Worm (Caenorhabditis elegans) whole organism, L4/young adult: ENCODE results near the gene srz-100.

Experiments used
- W03F9.2 ChIP-seq: fragments of 150-350 bp; optimal IDR thresholded peaks from 2 replicates; lab custom pipeline; 2014; ENCODE audit warnings: missing biosample characterization, missing genetic modification characterization
- him-1 ChIP-seq: sonication (generic microtip); optimal IDR thresholded peaks from 2 replicates; lab custom pipeline; 2016; ENCODE audit warnings: missing genotype, missing genetic modification reagents, missing genetic modification characterization, missing compliant biosample characterization

- TF ChIP-seq him-1 (tag; lab: Kevin White, UChicago), result no peak
- no peak for TF ChIP-seq W03F9.2 (tag; lab: Kevin White, UChicago)
These were observed 38.7 kb upstream of the srz-100 start for ce11 chrV:16692988-16693387.
